Fruit fly (Drosophila melanogaster) S2 (cell line): Measurements from ENCODE around the gene CHMP2B.

ENCODE experiments used
- CG8478 ChIP-seq: fragments of >200 bp; optimal IDR thresholded peaks from 2 replicates; lab custom pipeline; 2018
- CTCF ChIP-seq, 2 experiments: fragments of >200 bp; optimal IDR thresholded peaks; 2 replicates each; lab custom pipeline; 2018

- TF ChIP-seq CTCF (optimal IDR thresholded peaks at IDR 0.05; lab: Kevin White, UChicago) (no peak), CG8478 (no peak)
Measured at dm6 chr3L:5129199-5129598, 10.2 kb upstream of the CHMP2B start, which contains the start of gene CG4597.
